Worm (Caenorhabditis elegans) whole organism, L4 larva: ENCODE data around the gene C44C1.6.

ENCODE experiments used
- F10B5.3 ChIP-seq: sonication (generic microtip); optimal IDR thresholded peaks from 2 replicates; lab custom pipeline; 2016; ENCODE audit warnings: mild to moderate bottlenecking, missing genetic modification characterization, missing compliant biosample characterization
- F26F4.8 ChIP-seq: fragments of 200-800 bp; sonication (Bioruptor generic); conservative IDR thresholded peaks from 2 replicates; pipeline ENCODE4 v1.3.6; 2022; ENCODE audit warnings: missing genetic modification characterization, missing compliant biosample characterization
- T26A8.4 ChIP-seq: fragments of 200-800 bp; sonication (Bioruptor generic); IDR thresholded peaks from 2 replicates; pipeline ENCODE4 v1.3.6; 2022; ENCODE audit warnings: missing genetic modification characterization, missing compliant biosample characterization
- Y105C5A.15 ChIP-seq: fragments of 200-800 bp; sonication (Bioruptor generic); IDR thresholded peaks from 2 replicates; pipeline ENCODE4 v1.3.6; 2022; ENCODE audit warnings: missing genetic modification characterization, missing compliant biosample characterization
- aha-1 ChIP-seq: fragments of 150-350 bp; peaks from one replicate; lab custom pipeline; 2014; ENCODE audit warnings: missing biosample characterization, missing genetic modification characterization
- arid-1 ChIP-seq: fragments of 200-800 bp; sonication (Bioruptor generic); conservative IDR thresholded peaks from 2 replicates; pipeline ENCODE4 v1.3.6; 2022; ENCODE audit warnings: missing genetic modification reagents, missing genetic modification characterization, missing compliant biosample characterization
- ceh-20 ChIP-seq: fragments of 200-800 bp; sonication (Bioruptor generic); IDR thresholded peaks from 2 replicates; pipeline ENCODE4 v1.3.6; 2022; ENCODE audit warnings: missing genetic modification reagents, missing genetic modification characterization, missing compliant biosample characterization
- ceh-28 ChIP-seq: fragments of 150-350 bp; optimal IDR thresholded peaks from 2 replicates; lab custom pipeline; 2014; ENCODE audit warnings: missing biosample characterization, missing genetic modification reagents, missing genetic modification characterization
- daf-16 ChIP-seq, 3 experiments: sonication (generic microtip); optimal IDR thresholded peaks; 2 replicates each; lab custom pipeline; 2016 to 2017; ENCODE audit warnings: missing genetic modification characterization in 3 of 3, missing genetic modification reagents in 3 of 3, mild to moderate bottlenecking in 2 of 3, missing compliant biosample characterization in 2 of 3, missing biosample characterization in 1 of 3, moderate library complexity in 1 of 3
- dmd-6 ChIP-seq: fragments of 200-800 bp; sonication (Bioruptor generic); IDR thresholded peaks from 2 replicates; pipeline ENCODE4 v1.3.6; 2022; ENCODE audit warnings: missing genetic modification reagents, missing genetic modification characterization, missing compliant biosample characterization
- dve-1 ChIP-seq: sonication (generic microtip); optimal IDR thresholded peaks from 2 replicates; lab custom pipeline; 2017; ENCODE audit warnings: antibody characterized with exemption, mild to moderate bottlenecking, missing genetic modification characterization, missing compliant biosample characterization; ENCODE audit not compliant: insufficient read depth
- fos-1 ChIP-seq: fragments of 150-350 bp; optimal IDR thresholded peaks from 2 replicates; lab custom pipeline; 2014; ENCODE audit warnings: missing biosample characterization, missing genetic modification characterization
- hif-1 ChIP-seq, 2 experiments: sonication (generic microtip); optimal IDR thresholded peaks; 2 replicates each; lab custom pipeline; 2016 to 2017; ENCODE audit warnings: missing compliant biosample characterization in 2 of 2, missing genetic modification characterization in 2 of 2, missing genetic modification reagents in 2 of 2, missing genotype in 2 of 2, mild to moderate bottlenecking in 1 of 2
- hlh-11 ChIP-seq: fragments of 200-800 bp; sonication (Bioruptor generic); optimal IDR thresholded peaks from 2 replicates; lab custom pipeline; 2018; ENCODE audit warnings: mild to moderate bottlenecking, missing genetic modification characterization, missing compliant biosample characterization
- hlh-30 ChIP-seq: sonication (generic microtip); optimal IDR thresholded peaks from 2 replicates; lab custom pipeline; 2017; ENCODE audit warnings: antibody characterized with exemption, mild to moderate bottlenecking, missing genetic modification characterization, missing compliant biosample characterization; ENCODE audit not compliant: insufficient read depth
- lin-15B ChIP-seq: fragments of 150-350 bp; sonication (generic microtip); optimal IDR thresholded peaks from 3 replicates; lab custom pipeline; 2014; ENCODE audit warnings: missing biosample characterization, missing genetic modification characterization
- lin-29 ChIP-seq: fragments of 200-800 bp; sonication (Bioruptor generic); IDR thresholded peaks from 2 replicates; pipeline ENCODE4 v1.3.6; 2022; ENCODE audit warnings: missing genetic modification reagents, missing genetic modification characterization, missing compliant biosample characterization
- lin-39 ChIP-seq: fragments of 150-350 bp; optimal IDR thresholded peaks from 2 replicates; lab custom pipeline; 2014; ENCODE audit warnings: missing biosample characterization, missing genetic modification reagents, missing genetic modification characterization
- madf-5 ChIP-seq, 2 experiments: fragments of 200-800 bp; sonication (Bioruptor generic); IDR thresholded peaks; 2 replicates each; pipeline ENCODE4 v1.3.6; 2022; ENCODE audit warnings: missing compliant biosample characterization in 2 of 2, missing genetic modification characterization in 2 of 2
- madf-9 ChIP-seq: fragments of 200-800 bp; sonication (Bioruptor generic); conservative IDR thresholded peaks from 2 replicates; pipeline ENCODE4 v1.3.6; 2022; ENCODE audit warnings: missing genetic modification reagents, missing genetic modification characterization, missing compliant biosample characterization
- mep-1 ChIP-seq: fragments of 150-350 bp; sonication (generic microtip); optimal IDR thresholded peaks from 3 replicates; lab custom pipeline; 2014; ENCODE audit warnings: missing biosample characterization, missing genetic modification characterization
- mes-2 ChIP-seq: sonication (generic microtip); optimal IDR thresholded peaks from 2 replicates; lab custom pipeline; 2016; ENCODE audit warnings: missing genotype, mild to moderate bottlenecking, missing genetic modification characterization, missing compliant biosample characterization; ENCODE audit not compliant: poor library complexity, severe bottlenecking
- mxl-2 ChIP-seq: fragments of 200-800 bp; sonication (Bioruptor generic); conservative IDR thresholded peaks from 2 replicates; pipeline ENCODE4 v1.3.6; 2022; ENCODE audit warnings: missing genetic modification reagents, missing genetic modification characterization, missing compliant biosample characterization
- nhr-25 ChIP-seq: sonication (generic microtip); optimal IDR thresholded peaks from 2 replicates; lab custom pipeline; 2017; ENCODE audit warnings: missing genetic modification characterization, mild to moderate bottlenecking, missing compliant biosample characterization, antibody characterized with exemption, moderate library complexity, borderline replicate concordance; ENCODE audit not compliant: insufficient read depth
- nhr-28 ChIP-seq: fragments of 150-350 bp; optimal IDR thresholded peaks from 2 replicates; lab custom pipeline; 2014; ENCODE audit warnings: missing biosample characterization, missing genetic modification characterization
- nhr-42 ChIP-seq: fragments of 200-800 bp; sonication (Bioruptor generic); IDR thresholded peaks from 2 replicates; pipeline ENCODE4 v1.3.6; 2022; ENCODE audit warnings: missing genetic modification characterization, missing compliant biosample characterization
- nhr-77 ChIP-seq: fragments of 150-350 bp; optimal IDR thresholded peaks from 2 replicates; lab custom pipeline; 2014; ENCODE audit warnings: missing biosample characterization, missing genetic modification characterization
- php-3 ChIP-seq: fragments of 200-800 bp; sonication (Bioruptor generic); IDR thresholded peaks from 2 replicates; pipeline ENCODE4 v1.3.6; 2022; ENCODE audit warnings: missing genetic modification reagents, missing genetic modification characterization, missing compliant biosample characterization
- pqm-1 ChIP-seq: sonication (generic microtip); optimal IDR thresholded peaks from 2 replicates; lab custom pipeline; 2017; ENCODE audit warnings: missing biosample characterization, missing genetic modification characterization
- sdz-12 ChIP-seq: fragments of 200-800 bp; sonication (Bioruptor generic); optimal IDR thresholded peaks from 2 replicates; lab custom pipeline; 2018; ENCODE audit warnings: mild to moderate bottlenecking, missing genetic modification characterization, missing compliant biosample characterization
- set-16 ChIP-seq: fragments of 200-800 bp; sonication (Bioruptor generic); IDR thresholded peaks from 2 replicates; pipeline ENCODE4 v1.3.6; 2022; ENCODE audit warnings: missing genetic modification reagents, missing genetic modification characterization, missing compliant biosample characterization
- tra-1 ChIP-seq: fragments of 200-800 bp; sonication (Bioruptor generic); IDR thresholded peaks from 2 replicates; pipeline ENCODE4 v1.3.6; 2022; ENCODE audit warnings: missing genetic modification reagents, missing genetic modification characterization, missing compliant biosample characterization
- unc-62 ChIP-seq, 3 experiments: fragments of 150-350 bp in 1 of 3; sonication (generic microtip); optimal IDR thresholded peaks in 2 of 3; peaks in 1 of 3; 1 replicate in 1 of 3; 2 replicates in 2 of 3; lab custom pipeline; 2014 to 2017; ENCODE audit warnings: missing biosample characterization in 3 of 3, missing genetic modification characterization in 3 of 3, missing genetic modification reagents in 3 of 3, missing genotype in 1 of 3
- zag-1 ChIP-seq: fragments of 150-350 bp; optimal IDR thresholded peaks from 2 replicates; lab custom pipeline; 2014; ENCODE audit warnings: missing biosample characterization, missing genetic modification characterization
- ztf-11 ChIP-seq: fragments of 150-350 bp; optimal IDR thresholded peaks from 2 replicates; lab custom pipeline; 2014; ENCODE audit warnings: missing biosample characterization, missing genetic modification characterization

C44C1.6 gene

DNA sequence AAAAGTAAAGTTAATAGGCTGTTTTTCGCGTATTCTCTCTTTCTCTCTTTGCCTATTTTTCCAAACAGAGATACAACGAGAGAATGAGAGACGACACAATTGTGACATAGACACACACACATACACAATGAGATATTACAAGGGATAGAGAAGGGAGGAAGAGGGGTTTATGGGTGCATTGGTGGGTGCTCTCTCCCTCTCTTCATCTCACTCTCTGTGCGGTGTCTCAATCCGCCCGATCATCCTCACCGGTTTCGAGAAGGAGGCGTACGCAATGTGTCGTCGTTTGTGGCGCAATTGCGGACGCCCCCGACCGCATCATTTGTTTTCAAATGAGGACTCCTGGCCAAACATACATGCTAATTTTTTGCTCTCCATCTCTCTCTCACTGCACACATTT, 20.6 kb downstream of the C44C1.6 start (continued):
- TF ChIP-seq nhr-25 (tag; lab: Kevin White, UChicago) (peak; percentile 53), unc-62 (GFP tag; optimal IDR thresholded peaks at IDR 0.05 in 1 of 2; lab: Kevin White, UChicago) (peak in 1 of 2 experiments; percentile 99), unc-62 (tag; optimal IDR thresholded peaks at IDR 0.05; lab: Kevin White, UChicago) (no peak), fos-1 (tag; lab: Kevin White, UChicago) (no peak), lin-15B (tag; lab: Kevin White, UChicago) (no peak), zag-1 (tag; lab: Kevin White, UChicago) (peak; percentile 68), hlh-11 (tag; lab: Kevin White, UChicago) (peak; percentile 87), set-16 (GFP tag; lab: Robert Waterston, UW) (peak; percentile 79), ceh-28 (tag; lab: Kevin White, UChicago) (no peak), ztf-11 (no peak)

ce11 chrX:948783-949182, 21.3 kb downstream of the C44C1.6 start, which contains the start of gene sms-2:
Gene sms-2 (minus strand): TSS chrX:948883.
- TF ChIP-seq lin-29 (GFP tag; lab: Robert Waterston, UW) (no peak), madf-5 (GFP tag; IDR thresholded peaks at IDR 0.05; lab: Robert Waterston, UW) (no peak)

- no peak for TF ChIP-seq arid-1
- TF ChIP-seq unc-62 (GFP tag; optimal IDR thresholded peaks at IDR 0.05 in 1 of 2; lab: Kevin White, UChicago), result peak in 1 of 2 experiments; percentile 62
- TF ChIP-seq unc-62 (tag; optimal IDR thresholded peaks at IDR 0.05; lab: Kevin White, UChicago), result no peak
- no peak for TF ChIP-seq mxl-2 (GFP tag; lab: Robert Waterston, UW)
- TF ChIP-seq aha-1 (tag; lab: Kevin White, UChicago), result peak; percentile 3
Measured at ce11 chrX:947885-948284, 22.2 kb downstream of the C44C1.6 start.

DNA sequence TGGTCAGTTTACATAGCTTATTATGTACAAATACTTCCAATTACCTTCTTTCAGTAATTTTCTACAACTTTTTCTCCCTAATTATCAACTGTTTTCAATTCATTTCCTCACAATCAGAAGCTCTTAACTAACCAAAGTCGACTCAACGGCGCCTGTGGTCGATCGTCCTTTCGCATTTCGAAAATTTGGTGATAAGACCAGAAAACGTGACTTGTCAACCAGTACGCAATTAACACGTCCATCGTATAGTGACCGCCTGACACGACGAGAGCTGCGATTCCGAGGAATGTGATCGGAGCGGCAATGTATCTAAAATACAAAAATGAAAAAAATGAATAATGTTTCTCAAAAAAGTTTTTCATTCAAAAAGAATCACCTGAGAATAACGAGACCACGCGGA, 24.4 kb downstream of the C44C1.6 start:
- TF ChIP-seq madf-9 (GFP tag; lab: Robert Waterston, UW), result no peak
- peak; percentile 15 for TF ChIP-seq mes-2 (tag; lab: Kevin White, UChicago)
- peak; percentile 76 for TF ChIP-seq dmd-6 (GFP tag; lab: Robert Waterston, UW)
- TF ChIP-seq hlh-11 (tag; lab: Kevin White, UChicago), result peak; percentile 76
- TF ChIP-seq tra-1, result peak; percentile 61
- TF ChIP-seq nhr-42, result 0 out of 2 replicates have a peak, but pooled peaks have one; percentile 29
- 0 out of 2 replicates have a peak, but pooled peaks have one; percentile 32 for TF ChIP-seq ceh-20 (GFP tag; lab: Robert Waterston, UW)
- no peak for TF ChIP-seq F26F4.8 (GFP tag; lab: Robert Waterston, UW)
- peak in 1 of 2 experiments; percentile 22 for TF ChIP-seq hif-1 (tag; optimal IDR thresholded peaks at IDR 0.05; lab: Kevin White, UChicago)
- peak; percentile 22 for TF ChIP-seq mep-1 (tag; lab: Kevin White, UChicago)
- no peak for TF ChIP-seq F10B5.3
- no peak for TF ChIP-seq Y105C5A.15
- TF ChIP-seq nhr-77 (tag; lab: Kevin White, UChicago), result peak; percentile 3
- TF ChIP-seq php-3, result peak; percentile 49; the same call in 1 of the 2 replicates
- 0 out of 2 replicates have a peak, but pooled peaks have one; percentile 44 for TF ChIP-seq T26A8.4 (GFP tag; lab: Robert Waterston, UW)
- no peak for TF ChIP-seq lin-39 (tag; lab: Kevin White, UChicago)
- TF ChIP-seq hlh-30 (tag; lab: Kevin White, UChicago), result peak; percentile 79
- TF ChIP-seq nhr-28 (tag; lab: Kevin White, UChicago), result peak; percentile 9
- no peak for TF ChIP-seq sdz-12 (GFP tag; lab: Kevin White, UChicago)
- peak; percentile 43 for TF ChIP-seq pqm-1
- peak; percentile 77 for TF ChIP-seq dve-1 (tag; lab: Kevin White, UChicago)
- TF ChIP-seq daf-16 (GFP tag; optimal IDR thresholded peaks at IDR 0.05; lab: Kevin White, UChicago), result no peak
- peak; percentile 75 for TF ChIP-seq daf-16 (tag; optimal IDR thresholded peaks at IDR 0.05; lab: Kevin White, UChicago)
